Worm (Caenorhabditis elegans) whole organism, young adult: ENCODE results near the gene ZK896.5.

Experiments used
- B0035.1 ChIP-seq: sonication (generic microtip); optimal IDR thresholded peaks from 2 replicates; lab custom pipeline; 2016; ENCODE audit warnings: missing genetic modification characterization, mild to moderate bottlenecking, missing compliant biosample characterization, missing genotype, missing genetic modification reagents
- C17E4.6 ChIP-seq: fragments of 200-800 bp; sonication (Bioruptor generic); IDR thresholded peaks from 2 replicates; pipeline ENCODE4 v1.3.6; 2022; ENCODE audit warnings: missing genetic modification reagents, missing genetic modification characterization, missing compliant biosample characterization
- F10E7.11 ChIP-seq: sonication (generic microtip); optimal IDR thresholded peaks from 2 replicates; lab custom pipeline; 2017; ENCODE audit warnings: mild to moderate bottlenecking, missing genetic modification characterization, moderate library complexity, missing compliant biosample characterization
- F22D6.2 ChIP-seq: sonication (generic microtip); optimal IDR thresholded peaks from 2 replicates; lab custom pipeline; 2016; ENCODE audit warnings: mild to moderate bottlenecking, missing genetic modification characterization, missing compliant biosample characterization
- F23B12.7 ChIP-seq: sonication (generic microtip); optimal IDR thresholded peaks from 2 replicates; lab custom pipeline; 2017; ENCODE audit warnings: missing genetic modification characterization, mild to moderate bottlenecking, missing compliant biosample characterization, antibody characterized with exemption, moderate library complexity; ENCODE audit not compliant: insufficient read depth
- T07F8.4 ChIP-seq: sonication (generic microtip); optimal IDR thresholded peaks from 2 replicates; lab custom pipeline; 2016; ENCODE audit warnings: mild to moderate bottlenecking, missing genetic modification characterization, moderate library complexity, missing compliant biosample characterization
- Y95B8A.8 ChIP-seq: fragments of 200-800 bp; sonication (Bioruptor generic); IDR thresholded peaks from 2 replicates; pipeline ENCODE4 v1.3.6; 2022; ENCODE audit warnings: missing genetic modification reagents, missing genetic modification characterization, missing compliant biosample characterization
- ZK185.1 ChIP-seq: sonication (generic microtip); optimal IDR thresholded peaks from 2 replicates; lab custom pipeline; 2016; ENCODE audit warnings: mild to moderate bottlenecking, missing genetic modification characterization, missing compliant biosample characterization; ENCODE audit not compliant: poor library complexity, severe bottlenecking
- attf-3 ChIP-seq: fragments of 200-800 bp; sonication (Bioruptor generic); conservative IDR thresholded peaks from 2 replicates; pipeline ENCODE4 v1.3.6; 2022; ENCODE audit warnings: missing genetic modification reagents, missing genetic modification characterization, missing compliant biosample characterization
- bed-1 ChIP-seq: fragments of 200-800 bp; sonication (Bioruptor generic); IDR thresholded peaks from 2 replicates; pipeline ENCODE4 v1.3.6; 2022; ENCODE audit warnings: missing genetic modification reagents, missing genetic modification characterization, missing compliant biosample characterization
- ceh-27 ChIP-seq: fragments of 200-800 bp; sonication (Bioruptor generic); optimal IDR thresholded peaks from 2 replicates; lab custom pipeline; 2018; ENCODE audit warnings: mild to moderate bottlenecking, missing genetic modification characterization, moderate library complexity, missing compliant biosample characterization
- ceh-40 ChIP-seq: fragments of 200-800 bp; sonication (Bioruptor generic); IDR thresholded peaks from 2 replicates; pipeline ENCODE4 v1.3.6; 2022; ENCODE audit warnings: missing genetic modification characterization, missing compliant biosample characterization
- chd-7 ChIP-seq: sonication (generic microtip); optimal IDR thresholded peaks from 2 replicates; lab custom pipeline; 2016; ENCODE audit warnings: mild to moderate bottlenecking, missing genetic modification characterization, moderate library complexity, missing compliant biosample characterization
- dox-1 ChIP-seq: fragments of 200-800 bp; sonication (Bioruptor generic); IDR thresholded peaks from 2 replicates; pipeline ENCODE4 v1.3.6; 2022; ENCODE audit warnings: missing genetic modification reagents, missing genetic modification characterization, missing compliant biosample characterization
- dpl-1 ChIP-seq: fragments of 150-350 bp; optimal IDR thresholded peaks from 2 replicates; lab custom pipeline; 2014; ENCODE audit warnings: missing biosample characterization, missing genetic modification reagents, missing genetic modification characterization
- efl-1 ChIP-seq: fragments of 150-350 bp; optimal IDR thresholded peaks from 2 replicates; lab custom pipeline; 2014; ENCODE audit warnings: missing biosample characterization, missing genetic modification reagents, missing genetic modification characterization
- egl-44 ChIP-seq: fragments of 200-800 bp; sonication (Bioruptor generic); IDR thresholded peaks from 2 replicates; pipeline ENCODE4 v1.3.6; 2022; ENCODE audit warnings: missing genetic modification reagents, missing genetic modification characterization, missing compliant biosample characterization
- hlh-26 ChIP-seq: fragments of 200-800 bp; sonication (Bioruptor generic); conservative IDR thresholded peaks from 2 replicates; pipeline ENCODE4 v1.3.6; 2022; ENCODE audit warnings: missing genetic modification reagents, missing genetic modification characterization, missing compliant biosample characterization
- let-607 ChIP-seq, 2 experiments: fragments of 200-800 bp in 1 of 2; sonication (Bioruptor generic) in 1 of 2; sonication (generic microtip) in 1 of 2; optimal IDR thresholded peaks; 2 replicates each; lab custom pipeline; 2016 to 2018; ENCODE audit warnings: mild to moderate bottlenecking in 2 of 2, missing compliant biosample characterization in 2 of 2, missing genetic modification characterization in 2 of 2, moderate library complexity in 2 of 2, missing genotype in 1 of 2
- lin-26 ChIP-seq: fragments of 200-800 bp; sonication (Bioruptor generic); IDR thresholded peaks from 2 replicates; pipeline ENCODE4 v1.3.6; 2022; ENCODE audit warnings: missing genetic modification reagents, missing genetic modification characterization, missing compliant biosample characterization
- lin-40 ChIP-seq: sonication (generic microtip); optimal IDR thresholded peaks from 2 replicates; lab custom pipeline; 2016; ENCODE audit warnings: missing genetic modification characterization, mild to moderate bottlenecking, missing compliant biosample characterization, missing genotype, missing genetic modification reagents
- madf-8 ChIP-seq: fragments of 200-800 bp; sonication (Bioruptor generic); conservative IDR thresholded peaks from 2 replicates; pipeline ENCODE4 v1.3.6; 2022; ENCODE audit warnings: missing genetic modification reagents, missing genetic modification characterization, missing compliant biosample characterization
- mcd-1 ChIP-seq: fragments of 200-800 bp; sonication (Bioruptor generic); IDR thresholded peaks from 2 replicates; pipeline ENCODE4 v1.3.6; 2022; ENCODE audit warnings: missing genetic modification reagents, missing genetic modification characterization, missing compliant biosample characterization
- mes-4 ChIP-seq: sonication (generic microtip); optimal IDR thresholded peaks from 2 replicates; lab custom pipeline; 2016; ENCODE audit warnings: missing genotype, missing genetic modification characterization, missing compliant biosample characterization
- mxl-1 ChIP-seq: sonication (generic microtip); optimal IDR thresholded peaks from 2 replicates; lab custom pipeline; 2016; ENCODE audit warnings: missing genetic modification characterization, missing compliant biosample characterization
- nhr-120 ChIP-seq: fragments of 200-800 bp; sonication (Bioruptor generic); IDR thresholded peaks from 2 replicates; pipeline ENCODE4 v1.3.6; 2022; ENCODE audit warnings: missing genetic modification characterization, missing compliant biosample characterization
- nhr-80 ChIP-seq: sonication (generic microtip); optimal IDR thresholded peaks from 2 replicates; lab custom pipeline; 2016; ENCODE audit warnings: missing genetic modification characterization, missing compliant biosample characterization
- pbrm-1 ChIP-seq: fragments of 200-800 bp; sonication (Bioruptor generic); IDR thresholded peaks from 2 replicates; pipeline ENCODE4 v1.3.6; 2022; ENCODE audit warnings: missing genetic modification reagents, missing genetic modification characterization, missing compliant biosample characterization
- pha-4 ChIP-seq: fragments of 150-350 bp; sonication (generic microtip); optimal IDR thresholded peaks from 2 replicates; lab custom pipeline; 2014; ENCODE audit warnings: missing biosample characterization, missing genetic modification reagents, missing genetic modification characterization
- unc-62 ChIP-seq: fragments of 150-350 bp; optimal IDR thresholded peaks from 2 replicates; lab custom pipeline; 2014; ENCODE audit warnings: missing biosample characterization, missing genetic modification reagents, missing genetic modification characterization
- zfh-2 ChIP-seq: fragments of 200-800 bp; sonication (Bioruptor generic); conservative IDR thresholded peaks from 2 replicates; pipeline ENCODE4 v1.3.6; 2022; ENCODE audit warnings: missing genetic modification reagents, missing genetic modification characterization, missing compliant biosample characterization
- ztf-18 ChIP-seq: sonication (generic microtip); optimal IDR thresholded peaks from 2 replicates; lab custom pipeline; 2016; ENCODE audit warnings: missing genotype, mild to moderate bottlenecking, missing genetic modification characterization, missing compliant biosample characterization
- ztf-6 ChIP-seq: fragments of 200-800 bp; sonication (Bioruptor generic); IDR thresholded peaks from 2 replicates; pipeline ENCODE4 v1.3.6; 2022; ENCODE audit warnings: missing genetic modification reagents, missing genetic modification characterization, missing compliant biosample characterization

ZK896.5 gene

DNA sequence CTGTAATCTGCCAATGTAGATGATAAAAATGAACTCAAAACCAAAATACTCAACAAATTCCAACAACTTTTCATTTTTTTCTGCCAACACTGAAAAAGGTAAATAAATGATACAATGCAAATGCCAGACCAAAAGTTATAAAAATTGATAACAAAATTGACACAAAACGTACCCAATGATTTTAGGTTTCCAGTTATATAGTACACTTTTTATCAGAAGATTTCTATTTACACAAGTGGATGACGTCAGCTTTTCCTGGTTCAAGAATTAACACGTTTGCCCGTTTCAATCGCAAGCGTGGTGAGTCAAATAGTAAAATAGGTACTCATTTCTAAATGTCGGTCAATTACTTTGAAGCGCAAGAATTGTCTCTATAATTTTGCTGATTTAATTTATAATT lies at the start of gene ZK896.5:
Gene ZK896.5 (minus strand): TSS at position 89 of the 400 bp plus-strand sequence.
- no peak for TF ChIP-seq dox-1 (GFP tag; lab: Robert Waterston, UW)
- no peak for TF ChIP-seq ceh-40 (GFP tag; lab: Robert Waterston, UW)
- TF ChIP-seq nhr-80 (tag; lab: Kevin White, UChicago): peak; percentile 42

ce11 chrIV:12926639-12927038 lies 47.2 kb upstream of the ZK896.5 start, which contains the start of gene srlf-5:
TSS of gene srlf-5 (minus strand) at chrIV:12926739.
- TF ChIP-seq C17E4.6 (no peak), hlh-26 (GFP tag; lab: Robert Waterston, UW) (no peak), F22D6.2 (tag; lab: Kevin White, UChicago) (no peak), F10E7.11 (tag; lab: Kevin White, UChicago) (no peak), chd-7 (tag; lab: Kevin White, UChicago) (no peak), madf-8 (no peak)
- TF ChIP-seq, all 124 proteins: peak for 0

DNA sequence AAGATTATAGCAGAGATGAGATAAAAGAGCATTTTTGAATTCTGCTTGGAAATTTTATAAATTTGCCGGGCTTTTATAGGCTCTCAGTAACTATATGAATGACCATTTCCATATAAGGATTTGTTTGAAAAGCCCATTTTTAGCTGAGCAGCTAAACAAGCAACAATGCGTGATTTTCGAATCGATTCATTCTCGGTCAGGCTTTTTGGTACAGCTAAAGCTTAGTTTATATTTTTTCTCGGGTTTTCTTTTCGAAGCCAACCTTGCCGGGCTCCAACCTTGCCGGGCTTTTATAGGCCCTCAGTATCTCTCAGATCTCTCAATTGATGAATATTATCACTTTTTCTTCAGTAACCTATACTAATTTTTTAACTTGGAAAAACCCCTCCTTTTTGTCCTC lies 44.9 kb upstream of the ZK896.5 start, which contains the start of gene srlf-4:
Gene srlf-4 (minus strand): TSS at position 101 of the 400 bp plus-strand sequence.
- TF ChIP-seq zfh-2 (GFP tag; lab: Robert Waterston, UW): no peak
- TF ChIP-seq attf-3 (GFP tag; lab: Robert Waterston, UW): no peak
- TF ChIP-seq efl-1 (GFP tag; lab: Kevin White, UChicago): no peak
- 0 out of 2 replicates have a peak, but pooled peaks have one; percentile 34 for TF ChIP-seq bed-1
- no peak for TF ChIP-seq nhr-120 (GFP tag; lab: Robert Waterston, UW)
- TF ChIP-seq mxl-1 (tag; lab: Kevin White, UChicago): no peak
- TF ChIP-seq Y95B8A.8 (GFP tag; lab: Robert Waterston, UW): no peak
- TF ChIP-seq ceh-40 (GFP tag; lab: Robert Waterston, UW): no peak
- TF ChIP-seq, all 124 proteins: peak for 1

- TF ChIP-seq nhr-80 (tag; lab: Kevin White, UChicago): peak; percentile 32
- TF ChIP-seq ceh-27 (GFP tag; lab: Kevin White, UChicago): no peak
Observed at ce11 chrIV:12921027-12921426, 41.6 kb upstream of the ZK896.5 start, which contains the start of gene C32H11.4. TSS of gene C32H11.4 (plus strand) at chrIV:12921264.

DNA sequence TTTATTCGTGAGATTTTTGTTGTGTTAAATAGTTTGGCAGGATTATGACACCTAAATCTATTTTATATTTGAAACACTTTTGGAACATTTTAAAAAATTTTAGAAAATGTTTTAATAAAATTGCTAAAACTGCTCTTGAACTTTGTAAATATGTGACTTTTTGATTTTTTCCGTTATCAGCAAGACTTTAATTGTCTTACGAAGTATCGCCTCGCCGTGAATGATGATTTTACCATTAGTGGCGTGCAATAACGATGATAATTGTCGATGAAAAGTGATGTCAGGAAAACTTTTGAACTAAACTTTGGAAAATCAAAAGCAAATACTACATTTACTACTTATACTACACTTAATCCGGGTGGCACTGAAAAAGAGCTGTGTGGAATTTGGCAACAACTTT lies 41.1 kb upstream of the ZK896.5 start:
- TF ChIP-seq ZK185.1 (tag; lab: Kevin White, UChicago) (no peak), dpl-1 (GFP tag; lab: Kevin White, UChicago) (no peak), B0035.1 (tag; lab: Kevin White, UChicago) (no peak), egl-44 (GFP tag; lab: Robert Waterston, UW) (no peak), let-607 (tag; optimal IDR thresholded peaks at IDR 0.05; lab: Kevin White, UChicago) (no peak), F23B12.7 (tag; lab: Kevin White, UChicago) (no peak), T07F8.4 (no peak), chd-7 (tag; lab: Kevin White, UChicago) (no peak), lin-26 (GFP tag; lab: Robert Waterston, UW) (no peak), unc-62 (GFP tag; lab: Kevin White, UChicago) (no peak), ztf-18 (tag; lab: Kevin White, UChicago) (no peak), pbrm-1 (GFP tag; lab: Robert Waterston, UW) (no peak), ztf-6 (GFP tag; lab: Robert Waterston, UW) (no peak), pha-4 (tag; lab: Kevin White, UChicago) (no peak), mcd-1 (GFP tag; lab: Robert Waterston, UW) (no peak), hlh-26 (GFP tag; lab: Robert Waterston, UW) (no peak), lin-40 (tag; lab: Kevin White, UChicago) (no peak), mxl-1 (tag; lab: Kevin White, UChicago) (no peak), mes-4 (tag; lab: Kevin White, UChicago) (no peak)
